Fruit fly (Drosophila melanogaster) whole organism, embryonic: ENCODE data around the gene saturn.

Source experiments
- Antp ChIP-seq: fragments of 200-800 bp; sonication (Bioruptor generic); optimal IDR thresholded peaks from 3 replicates; lab custom pipeline; 2016; ENCODE audit warnings: missing biosample characterization, missing genetic modification characterization
- Atf-2 ChIP-seq: fragments of 200-800 bp; sonication (Bioruptor generic); optimal IDR thresholded peaks from 2 replicates; lab custom pipeline; 2016; ENCODE audit warnings: missing biosample characterization, missing genetic modification characterization
- Awh ChIP-seq: fragments of 200-800 bp; sonication (Bioruptor generic); IDR thresholded peaks from 2 replicates; pipeline ENCODE4, ENCODE4 v1.3.6; 2022; ENCODE audit warnings: missing biosample characterization, missing genetic modification characterization
- CG1024 ChIP-seq: fragments of 200-800 bp; sonication (Bioruptor generic); IDR thresholded peaks from 2 replicates; pipeline ENCODE4 v1.3.6; 2022; ENCODE audit warnings: missing biosample characterization, missing genetic modification characterization
- CG10431 ChIP-seq: fragments of 200-800 bp; sonication (Bioruptor generic); optimal IDR thresholded peaks from 3 replicates; lab custom pipeline; 2018; ENCODE audit warnings: missing biosample characterization, mild to moderate bottlenecking, missing genetic modification characterization
- CG10543 ChIP-seq: fragments of 200-800 bp; sonication (Bioruptor generic); optimal IDR thresholded peaks from 3 replicates; lab custom pipeline; 2017; ENCODE audit warnings: missing biosample characterization, mild to moderate bottlenecking, missing genetic modification characterization, moderate library complexity
- CG10959 ChIP-seq: fragments of 200-800 bp; sonication (Bioruptor generic); IDR thresholded peaks from 2 replicates; pipeline ENCODE4 v1.3.6; 2022; ENCODE audit warnings: missing biosample characterization, missing genetic modification characterization
- CG10979 ChIP-seq: fragments of 200-800 bp; sonication (Bioruptor generic); optimal IDR thresholded peaks from 2 replicates; lab custom pipeline; 2018; ENCODE audit warnings: missing biosample characterization, mild to moderate bottlenecking, missing genetic modification characterization, moderate library complexity
- CG11398 ChIP-seq: fragments of 200-800 bp; sonication (Bioruptor generic); optimal IDR thresholded peaks from 2 replicates; lab custom pipeline; 2016; ENCODE audit warnings: missing biosample characterization, missing genetic modification characterization
- CG12942 ChIP-seq: fragments of 200-800 bp; sonication (Bioruptor generic); optimal IDR thresholded peaks from 3 replicates; lab custom pipeline; 2016; ENCODE audit warnings: missing biosample characterization, missing genetic modification characterization
- CG17361 ChIP-seq: fragments of 200-800 bp; sonication (Bioruptor generic); IDR thresholded peaks from 3 replicates; pipeline ENCODE4 v1.3.6; 2022; ENCODE audit warnings: missing biosample characterization, missing genetic modification characterization
- CG2678 ChIP-seq: fragments of 200-800 bp; sonication (Bioruptor generic); optimal IDR thresholded peaks from 3 replicates; lab custom pipeline; 2019; ENCODE audit warnings: missing biosample characterization, mild to moderate bottlenecking, missing genetic modification characterization, moderate library complexity
- CG2712 ChIP-seq: fragments of 200-800 bp; optimal IDR thresholded peaks from 3 replicates; lab custom pipeline; 2019; ENCODE audit warnings: missing biosample characterization, mild to moderate bottlenecking, missing genetic modification characterization, moderate library complexity
- CG3065 ChIP-seq: fragments of 200-800 bp; sonication (Bioruptor generic); optimal IDR thresholded peaks from 2 replicates; lab custom pipeline; 2016; ENCODE audit warnings: missing biosample characterization, missing genetic modification characterization
- CG31365 ChIP-seq: fragments of 200-800 bp; sonication (Bioruptor generic); optimal IDR thresholded peaks from 2 replicates; lab custom pipeline; 2018; ENCODE audit warnings: missing biosample characterization, mild to moderate bottlenecking, missing genetic modification characterization
- CG32532 ChIP-seq: fragments of 200-800 bp; sonication (Bioruptor generic); IDR thresholded peaks from 2 replicates; pipeline ENCODE4 v1.3.6; 2022; ENCODE audit warnings: missing biosample characterization, missing genetic modification characterization
- CG32772 ChIP-seq: fragments of 200-800 bp; sonication (Bioruptor generic); IDR thresholded peaks from 2 replicates; pipeline ENCODE4 v1.3.6; 2022; ENCODE audit warnings: missing biosample characterization, missing genetic modification characterization
- CG4424 ChIP-seq: fragments of 200-800 bp; sonication (Bioruptor generic); optimal IDR thresholded peaks from 3 replicates; lab custom pipeline; 2016; ENCODE audit warnings: missing biosample characterization, missing genetic modification characterization
- CG7357 ChIP-seq: fragments of 200-800 bp; sonication (Bioruptor generic); IDR thresholded peaks from 3 replicates; pipeline ENCODE4 v1.3.6; 2022; ENCODE audit warnings: missing biosample characterization, missing genetic modification characterization
- CG8765 ChIP-seq: fragments of 200-800 bp; sonication (Bioruptor generic); IDR thresholded peaks from 2 replicates; pipeline ENCODE4 v1.3.6; 2022; ENCODE audit warnings: missing biosample characterization, missing genetic modification characterization
- CG9727 ChIP-seq: fragments of 200-800 bp; sonication (Bioruptor generic); optimal IDR thresholded peaks from 3 replicates; lab custom pipeline; 2017; ENCODE audit warnings: missing biosample characterization, mild to moderate bottlenecking, missing genetic modification characterization
- D ChIP-seq, 2 experiments: fragments of 200-800 bp in 1 of 2; fragments of >200 bp in 1 of 2; sonication (Bioruptor generic) in 1 of 2; optimal IDR thresholded peaks; 2 replicates in 1 of 2; 3 replicates in 1 of 2; lab custom pipeline; 2017; ENCODE audit warnings: mild to moderate bottlenecking in 1 of 2, missing biosample characterization in 1 of 2, missing genetic modification characterization in 1 of 2, missing genetic modification reagents in 1 of 2
- D19B ChIP-seq: fragments of 200-800 bp; sonication (Bioruptor generic); optimal IDR thresholded peaks from 2 replicates; lab custom pipeline; 2017; ENCODE audit warnings: missing biosample characterization, mild to moderate bottlenecking, missing genetic modification characterization
- Drgx ChIP-seq: fragments of 200-800 bp; sonication (Bioruptor generic); IDR thresholded peaks from 2 replicates; pipeline ENCODE4 v1.3.6; 2022; ENCODE audit warnings: missing biosample characterization, missing genetic modification characterization
- Gsc ChIP-seq: fragments of 200-800 bp; sonication (Bioruptor generic); IDR thresholded peaks from 2 replicates; pipeline ENCODE4 v1.3.6; 2022; ENCODE audit warnings: missing biosample characterization, missing genetic modification characterization
- HLH3B ChIP-seq: fragments of 200-800 bp; sonication (Bioruptor generic); IDR thresholded peaks from 2 replicates; pipeline ENCODE4 v1.3.6; 2022; ENCODE audit warnings: missing biosample characterization, missing genetic modification characterization
- NFAT ChIP-seq: fragments of 200-800 bp; sonication (Bioruptor generic); IDR thresholded peaks from 2 replicates; pipeline ENCODE4 v1.3.6; 2022; ENCODE audit warnings: missing biosample characterization, missing genetic modification characterization
- Neu2 ChIP-seq: fragments of 200-800 bp; sonication (Bioruptor generic); optimal IDR thresholded peaks from 3 replicates; lab custom pipeline; 2016; ENCODE audit warnings: missing biosample characterization, missing genetic modification characterization, borderline replicate concordance
- Optix ChIP-seq: fragments of 200-800 bp; sonication (Bioruptor generic); IDR thresholded peaks from 3 replicates; pipeline ENCODE4 v1.3.6; 2022; ENCODE audit warnings: missing biosample characterization, missing genetic modification characterization
- Ptx1 ChIP-seq: fragments of 200-800 bp; sonication (Bioruptor generic); IDR thresholded peaks from 2 replicates; pipeline ENCODE4 v1.3.6; 2022; ENCODE audit warnings: missing biosample characterization, missing genetic modification characterization
- Xbp1 ChIP-seq: fragments of 200-800 bp; sonication (Bioruptor generic); optimal IDR thresholded peaks from 3 replicates; lab custom pipeline; 2016; ENCODE audit warnings: missing biosample characterization, mild to moderate bottlenecking, missing genetic modification characterization
- Xrp1 ChIP-seq: fragments of 200-800 bp; sonication (Bioruptor generic); IDR thresholded peaks from 2 replicates; pipeline ENCODE4 v1.3.6; 2022; ENCODE audit warnings: missing biosample characterization, missing genetic modification characterization
- cad ChIP-seq: fragments of >200 bp; optimal IDR thresholded peaks from 2 replicates; lab custom pipeline; 2017; ENCODE audit warnings: missing biosample characterization, missing genetic modification characterization
- dan ChIP-seq: fragments of 200-800 bp; sonication (Bioruptor generic); IDR thresholded peaks from 2 replicates; pipeline ENCODE4 v1.3.6; 2022; ENCODE audit warnings: missing biosample characterization, missing genetic modification characterization
- dmrt99B ChIP-seq: fragments of 200-800 bp; sonication (Bioruptor generic); optimal IDR thresholded peaks from 2 replicates; lab custom pipeline; 2018; ENCODE audit warnings: missing biosample characterization, mild to moderate bottlenecking, missing genetic modification characterization, moderate library complexity
- fd102C ChIP-seq: fragments of 200-800 bp; sonication (Bioruptor generic); optimal IDR thresholded peaks from 2 replicates; lab custom pipeline; 2018; ENCODE audit warnings: missing biosample characterization, mild to moderate bottlenecking, missing genetic modification characterization, moderate library complexity
- gem ChIP-seq: fragments of 200-800 bp; sonication (Bioruptor generic); optimal IDR thresholded peaks from 2 replicates; lab custom pipeline; 2019; ENCODE audit warnings: missing biosample characterization, mild to moderate bottlenecking, missing genetic modification characterization, moderate library complexity
- lmd ChIP-seq: fragments of 200-800 bp; sonication (Bioruptor generic); IDR thresholded peaks from 2 replicates; pipeline ENCODE4 v1.3.6; 2022; ENCODE audit warnings: missing biosample characterization, missing genetic modification characterization
- luna ChIP-seq: fragments of 200-800 bp; sonication (Bioruptor generic); optimal IDR thresholded peaks from 2 replicates; lab custom pipeline; 2016; ENCODE audit warnings: missing biosample characterization, missing genetic modification characterization
- oc ChIP-seq: fragments of 200-800 bp; sonication (Bioruptor generic); optimal IDR thresholded peaks from 2 replicates; lab custom pipeline; 2018; ENCODE audit warnings: missing biosample characterization, mild to moderate bottlenecking, missing genetic modification characterization, moderate library complexity
- pan ChIP-seq, 4 experiments: fragments of >200 bp in 3 of 4; fragments of 200-800 bp in 1 of 4; sonication (Bioruptor generic) in 1 of 4; optimal IDR thresholded peaks in 3 of 4; IDR thresholded peaks in 1 of 4; 2 replicates each; pipeline versions ENCODE4 v1.3.6 to Lab custom; 2017 to 2022; ENCODE audit warnings: missing biosample characterization in 2 of 4, missing genetic modification characterization in 2 of 4, mixed read lengths in 1 of 4
- peb ChIP-seq: fragments of 200-800 bp; sonication (Bioruptor generic); IDR thresholded peaks from 2 replicates; pipeline ENCODE4 v1.3.6; 2022; ENCODE audit warnings: missing biosample characterization, missing genetic modification characterization
- run ChIP-seq: fragments of 200-800 bp; sonication (Bioruptor generic); optimal IDR thresholded peaks from 3 replicates; lab custom pipeline; 2018; ENCODE audit warnings: missing biosample characterization, mild to moderate bottlenecking, missing genetic modification characterization
- shn ChIP-seq: fragments of 200-800 bp; sonication (Bioruptor generic); optimal IDR thresholded peaks from 3 replicates; lab custom pipeline; 2016; ENCODE audit warnings: missing biosample characterization, missing genetic modification characterization
- sisA ChIP-seq: fragments of 200-800 bp; sonication (Bioruptor generic); IDR thresholded peaks from 2 replicates; pipeline ENCODE4 v1.3.6; 2022; ENCODE audit warnings: missing biosample characterization, missing genetic modification characterization
- slbo ChIP-seq: fragments of 200-800 bp; sonication (Bioruptor generic); IDR thresholded peaks from 2 replicates; pipeline ENCODE4 v1.3.6; 2022; ENCODE audit warnings: missing biosample characterization, missing genetic modification characterization
- stwl ChIP-seq: fragments of 200-800 bp; sonication (Bioruptor generic); optimal IDR thresholded peaks from 3 replicates; lab custom pipeline; 2018; ENCODE audit warnings: missing biosample characterization, mild to moderate bottlenecking, missing genetic modification characterization, moderate library complexity
- toy ChIP-seq: fragments of 200-800 bp; sonication (Bioruptor generic); IDR thresholded peaks from 2 replicates; pipeline ENCODE4 v1.3.6; 2022; ENCODE audit warnings: missing biosample characterization, missing genetic modification characterization

Gene saturn

DNA sequence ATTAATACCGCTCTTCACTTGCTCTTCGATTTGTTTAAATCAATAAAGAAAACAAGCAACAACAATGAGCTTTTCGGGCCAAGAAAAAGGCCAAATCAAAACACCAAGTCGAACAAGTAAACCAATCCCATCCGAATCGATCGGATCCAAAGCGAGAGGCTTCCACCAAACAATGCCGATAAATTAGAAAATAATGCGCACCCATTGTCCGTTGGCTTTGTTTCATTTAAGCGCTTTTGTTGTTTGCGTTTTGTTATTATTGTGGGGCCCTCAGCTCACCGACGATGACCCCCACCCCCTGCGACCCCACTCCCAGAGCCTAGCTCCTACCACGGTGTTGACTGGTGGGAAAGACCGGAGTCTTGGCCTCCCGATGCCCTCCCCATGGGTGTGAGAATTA, 35.2 kb upstream of the saturn start:
- no peak for TF ChIP-seq Neu2 (GFP tag; lab: Kevin White, UChicago)
- peak; percentile 91 for TF ChIP-seq Awh (GFP tag; lab: Robert Waterston, UW)
- no peak for TF ChIP-seq CG10431
- TF ChIP-seq CG32532 (GFP tag; lab: Robert Waterston, UW): 0 out of 2 replicates have a peak, but pooled peaks have one; percentile 14
- no peak for TF ChIP-seq HLH3B
- TF ChIP-seq oc (tag; lab: Kevin White, UChicago): peak; percentile 87
- TF ChIP-seq pan (optimal IDR thresholded peaks at IDR 0.05; lab: Kevin White, UChicago): no peak
- TF ChIP-seq pan (GFP tag; optimal IDR thresholded peaks at IDR 0.05 in 1 of 2, IDR thresholded peaks at IDR 0.05 in 1 of 2): peak in 1 of 2 experiments; percentile 12
- TF ChIP-seq D (optimal IDR thresholded peaks at IDR 0.05; lab: Kevin White, UChicago): no peak
- peak; percentile 35 for TF ChIP-seq D (GFP tag; optimal IDR thresholded peaks at IDR 0.05; lab: Kevin White, UChicago)

DNA sequence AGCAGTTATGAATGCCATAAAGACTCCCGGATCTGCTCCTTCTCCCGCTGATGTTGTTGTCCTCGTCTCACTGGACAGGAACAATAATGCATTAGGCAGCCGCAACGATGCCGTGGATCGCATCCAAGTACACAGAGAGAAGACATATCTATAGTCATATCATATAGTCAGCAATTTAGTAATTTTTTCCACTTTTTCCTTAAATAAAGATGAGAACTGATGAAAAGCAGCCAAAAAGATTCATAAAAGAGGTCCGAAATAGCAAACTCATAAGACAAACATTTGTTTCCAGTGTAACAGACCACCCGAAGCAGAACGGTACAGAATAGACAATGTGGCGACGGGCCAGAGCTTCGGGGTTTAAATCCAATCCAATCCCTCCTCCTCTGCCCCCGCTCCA, 32.6 kb upstream of the saturn start:
- TF ChIP-seq Atf-2 (GFP tag; lab: Kevin White, UChicago) (no peak), NFAT (GFP tag; lab: Robert Waterston, UW) (no peak), CG12942 (GFP tag; lab: Kevin White, UChicago) (no peak), D19B (GFP tag; lab: Kevin White, UChicago) (no peak), CG17361 (GFP tag; lab: Robert Waterston, UW) (0 out of 3 replicates have a peak, but pooled peaks have one; percentile 21), Gsc (GFP tag; lab: Robert Waterston, UW) (no peak), fd102C (GFP tag; lab: Kevin White, UChicago) (no peak), Xbp1 (GFP tag; lab: Kevin White, UChicago) (no peak), dmrt99B (tag; lab: Kevin White, UChicago) (peak; percentile 19), CG9727 (GFP tag; lab: Kevin White, UChicago) (peak; percentile 18), dan (no peak), CG10959 (GFP tag; lab: Robert Waterston, UW) (peak; percentile 41; the same call in 1 of the 2 replicates), Xrp1 (GFP tag; lab: Robert Waterston, UW) (peak; percentile 57; the same call in 1 of the 2 replicates), CG32772 (GFP tag; lab: Robert Waterston, UW) (peak; percentile 46), pan (optimal IDR thresholded peaks at IDR 0.05; lab: Kevin White, UChicago) (no peak), pan (GFP tag; optimal IDR thresholded peaks at IDR 0.05 in 1 of 2, IDR thresholded peaks at IDR 0.05 in 1 of 2) (peak in 1 of 2 experiments; percentile 29), CG3065 (GFP tag; lab: Kevin White, UChicago) (no peak), CG10979 (peak; percentile 53), Ptx1 (0 out of 2 replicates have a peak, but pooled peaks have one; percentile 6), CG4424 (GFP tag; lab: Kevin White, UChicago) (peak; percentile 17), CG31365 (tag; lab: Kevin White, UChicago) (no peak), Antp (GFP tag; lab: Kevin White, UChicago) (peak; percentile 3), luna (no peak), Drgx (GFP tag; lab: Robert Waterston, UW) (no peak), CG8765 (GFP tag; lab: Robert Waterston, UW) (no peak), CG2712 (tag; lab: Kevin White, UChicago) (peak; percentile 7), D (optimal IDR thresholded peaks at IDR 0.05; lab: Kevin White, UChicago) (no peak), D (GFP tag; optimal IDR thresholded peaks at IDR 0.05; lab: Kevin White, UChicago) (peak; percentile 81), lmd (GFP tag; lab: Robert Waterston, UW) (0 out of 2 replicates have a peak, but pooled peaks have one; percentile 23), Optix (GFP tag; lab: Robert Waterston, UW) (no peak), peb (0 out of 2 replicates have a peak, but pooled peaks have one; percentile 12), CG2678 (tag; lab: Kevin White, UChicago) (peak; percentile 24), shn (GFP tag; lab: Kevin White, UChicago) (no peak), toy (GFP tag; lab: Robert Waterston, UW) (no peak), CG7357 (GFP tag; lab: Robert Waterston, UW) (no peak), CG10543 (GFP tag; lab: Kevin White, UChicago) (no peak), slbo (no peak), CG11398 (GFP tag; lab: Kevin White, UChicago) (no peak), run (tag; lab: Kevin White, UChicago) (no peak), sisA (GFP tag; lab: Robert Waterston, UW) (peak; percentile 17; the same call in 1 of the 2 replicates), cad (GFP tag; lab: Kevin White, UChicago) (no peak), CG1024 (no peak), stwl (tag; lab: Kevin White, UChicago) (no peak), gem (tag; lab: Kevin White, UChicago) (peak; percentile 23)
